Fruit fly (Drosophila melanogaster) whole organism, embryonic: ENCODE measurements around the gene CG31735.

ENCODE experiments used
- CG10565 ChIP-seq: fragments of 200-800 bp; sonication (Bioruptor generic); optimal IDR thresholded peaks from 3 replicates; lab custom pipeline; 2016; ENCODE audit warnings: missing biosample characterization, mild to moderate bottlenecking, missing genetic modification characterization
- Doc2 ChIP-seq: fragments of 200-800 bp; sonication (Bioruptor generic); IDR thresholded peaks from 2 replicates; pipeline ENCODE4 v1.3.6; 2022; ENCODE audit warnings: missing biosample characterization, missing genetic modification characterization
- Kr ChIP-seq: fragments of 200-800 bp; sonication (Bioruptor generic); optimal IDR thresholded peaks from 2 replicates; lab custom pipeline; 2017; ENCODE audit warnings: missing biosample characterization, mild to moderate bottlenecking, missing genetic modification characterization
- Oaz ChIP-seq: fragments of 200-800 bp; sonication (Bioruptor generic); IDR thresholded peaks from 2 replicates; pipeline ENCODE4 v1.3.6; 2022; ENCODE audit warnings: missing biosample characterization, missing genetic modification characterization
- bowl ChIP-seq: fragments of 200-800 bp; sonication (Bioruptor generic); IDR thresholded peaks from 2 replicates; pipeline ENCODE4 v1.3.6; 2022; ENCODE audit warnings: missing biosample characterization, missing genetic modification characterization
- kay ChIP-seq: fragments of 200-800 bp; sonication (Bioruptor generic); optimal IDR thresholded peaks from 2 replicates; lab custom pipeline; 2016; ENCODE audit warnings: missing biosample characterization, missing genetic modification characterization
- ken ChIP-seq: fragments of 200-800 bp; sonication (Bioruptor generic); IDR thresholded peaks from 3 replicates; pipeline ENCODE4 v1.3.6; 2022; ENCODE audit warnings: missing biosample characterization, missing genetic modification characterization
- rib ChIP-seq: fragments of 200-800 bp; sonication (Bioruptor generic); IDR thresholded peaks from 2 replicates; pipeline ENCODE4 v1.3.6; 2022; ENCODE audit warnings: missing biosample characterization, missing genetic modification characterization
- trem ChIP-seq: fragments of 200-800 bp; optimal IDR thresholded peaks from 3 replicates; lab custom pipeline; 2019; ENCODE audit warnings: missing biosample characterization, mild to moderate bottlenecking, missing genetic modification characterization, moderate library complexity
- usp ChIP-seq: fragments of >200 bp; optimal IDR thresholded peaks from 2 replicates; lab custom pipeline; 2017; ENCODE audit warnings: missing biosample characterization, missing genetic modification characterization
- zen ChIP-seq: fragments of 200-800 bp; sonication (Bioruptor generic); optimal IDR thresholded peaks from 3 replicates; lab custom pipeline; 2018; ENCODE audit warnings: missing biosample characterization, mild to moderate bottlenecking, missing genetic modification characterization, moderate library complexity

dm6 chr2L:15903725-15904124 lies 8.5 kb downstream of the CG31735 start:
- TF ChIP-seq rib (GFP tag; lab: Robert Waterston, UW), result no peak
- no peak for TF ChIP-seq CG10565 (GFP tag; lab: Kevin White, UChicago)
- no peak for TF ChIP-seq kay (GFP tag; lab: Kevin White, UChicago)
- TF ChIP-seq ken (GFP tag; lab: Robert Waterston, UW), result no peak
- no peak for TF ChIP-seq Doc2 (GFP tag; lab: Robert Waterston, UW)
- no peak for TF ChIP-seq zen (tag; lab: Kevin White, UChicago)
- TF ChIP-seq trem (tag; lab: Kevin White, UChicago), result no peak
- TF ChIP-seq bowl (GFP tag; lab: Robert Waterston, UW), result no peak
- TF ChIP-seq usp, result no peak
- TF ChIP-seq Oaz (GFP tag; lab: Robert Waterston, UW), result no peak
- TF ChIP-seq Kr, result no peak
